Fruit fly (Drosophila melanogaster) S2 (cell line): ENCODE results near the gene CG14402.

Experiments used
- CG8478 ChIP-seq: fragments of >200 bp; optimal IDR thresholded peaks from 2 replicates; lab custom pipeline; 2018
- CTCF ChIP-seq, 2 experiments: fragments of >200 bp; optimal IDR thresholded peaks; 2 replicates each; lab custom pipeline; 2018

DNA sequence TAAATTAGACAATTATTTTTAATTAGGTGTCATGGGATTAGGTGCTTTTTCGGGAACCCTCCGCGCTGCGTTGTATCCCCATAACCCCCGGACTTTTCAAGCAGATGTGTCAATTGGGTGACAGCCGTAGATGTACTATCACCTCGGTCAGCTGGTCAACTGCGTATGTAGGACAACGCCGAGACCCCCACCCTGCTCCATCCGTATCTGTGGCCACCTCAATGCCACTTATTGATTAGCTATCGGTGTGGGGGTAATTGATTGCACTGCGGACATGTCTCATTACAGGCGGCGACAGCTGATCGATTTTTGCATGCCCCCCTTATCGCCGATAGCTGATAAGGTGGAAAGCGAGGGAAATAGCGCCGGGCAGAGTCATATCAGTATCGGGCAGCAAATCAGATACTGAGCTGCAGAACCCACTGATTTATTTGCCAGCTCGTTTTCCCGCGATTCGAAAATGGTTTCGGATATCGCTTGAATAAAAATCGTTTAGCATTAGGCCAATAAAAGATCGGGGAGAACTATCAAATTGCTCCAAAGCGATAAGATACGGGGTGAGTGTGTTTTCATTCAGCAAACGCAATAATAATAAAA lies 34.6 kb downstream of the CG14402 start:
- TF ChIP-seq CG8478 (lab: Kevin White, UChicago): no peak
- TF ChIP-seq CTCF (optimal IDR thresholded peaks at IDR 0.05; lab: Kevin White, UChicago): no peak
